Worm (Caenorhabditis elegans) whole organism, young adult: ENCODE measurements around the gene F31E3.12.

Source experiments
- D2030.7 ChIP-seq: fragments of 200-800 bp; sonication (Bioruptor generic); IDR thresholded peaks from 2 replicates; pipeline ENCODE4 v1.3.6; 2022; ENCODE audit warnings: missing genetic modification reagents, missing genetic modification characterization, missing compliant biosample characterization
- F33H1.4 ChIP-seq: fragments of 200-800 bp; sonication (Bioruptor generic); IDR thresholded peaks from 2 replicates; pipeline ENCODE4 v1.3.6; 2022; ENCODE audit warnings: missing genetic modification reagents, missing genetic modification characterization, missing compliant biosample characterization
- K12H6.12 ChIP-seq: fragments of 200-800 bp; sonication (Bioruptor generic); optimal IDR thresholded peaks from 2 replicates; lab custom pipeline; 2018; ENCODE audit warnings: mild to moderate bottlenecking, missing genetic modification characterization, missing compliant biosample characterization
- T07F8.4 ChIP-seq: sonication (generic microtip); optimal IDR thresholded peaks from 2 replicates; lab custom pipeline; 2016; ENCODE audit warnings: mild to moderate bottlenecking, missing genetic modification characterization, moderate library complexity, missing compliant biosample characterization
- Y56A3A.18 ChIP-seq: fragments of 200-800 bp; sonication (Bioruptor generic); IDR thresholded peaks from 2 replicates; pipeline ENCODE4 v1.3.6; 2022; ENCODE audit warnings: missing genetic modification reagents, missing genetic modification characterization, missing compliant biosample characterization
- ama-1 ChIP-seq, 3 experiments: fragments of 150-350 bp in 1 of 3; sonication (generic microtip) in 2 of 3; optimal IDR thresholded peaks; 2 replicates each; lab custom pipeline; 2014 to 2018; ENCODE audit warnings: missing biosample characterization in 2 of 3, missing genetic modification characterization in 2 of 3, missing genetic modification reagents in 2 of 3
- attf-6 ChIP-seq: fragments of 200-800 bp; sonication (Bioruptor generic); IDR thresholded peaks from 2 replicates; pipeline ENCODE4 v1.3.6; 2022; ENCODE audit warnings: missing genetic modification reagents, missing genetic modification characterization, missing compliant biosample characterization
- ccch-3 ChIP-seq: fragments of 200-800 bp; sonication (Bioruptor generic); optimal IDR thresholded peaks from 2 replicates; lab custom pipeline; 2018; ENCODE audit warnings: mild to moderate bottlenecking, missing genetic modification characterization, missing compliant biosample characterization
- ceh-27 ChIP-seq: fragments of 200-800 bp; sonication (Bioruptor generic); optimal IDR thresholded peaks from 2 replicates; lab custom pipeline; 2018; ENCODE audit warnings: mild to moderate bottlenecking, missing genetic modification characterization, moderate library complexity, missing compliant biosample characterization
- dox-1 ChIP-seq: fragments of 200-800 bp; sonication (Bioruptor generic); IDR thresholded peaks from 2 replicates; pipeline ENCODE4 v1.3.6; 2022; ENCODE audit warnings: missing genetic modification reagents, missing genetic modification characterization, missing compliant biosample characterization
- dpff-1 ChIP-seq: sonication (generic microtip); optimal IDR thresholded peaks from 2 replicates; lab custom pipeline; 2017; ENCODE audit warnings: mild to moderate bottlenecking, missing genetic modification characterization, missing compliant biosample characterization
- egl-44 ChIP-seq: fragments of 200-800 bp; sonication (Bioruptor generic); IDR thresholded peaks from 2 replicates; pipeline ENCODE4 v1.3.6; 2022; ENCODE audit warnings: missing genetic modification reagents, missing genetic modification characterization, missing compliant biosample characterization
- ekl-4 ChIP-seq: fragments of 200-800 bp; sonication (Bioruptor generic); IDR thresholded peaks from 2 replicates; pipeline ENCODE4 v1.3.6; 2022; ENCODE audit warnings: missing genetic modification reagents, missing genetic modification characterization, missing compliant biosample characterization
- hmg-20 ChIP-seq: fragments of 200-800 bp; sonication (Bioruptor generic); IDR thresholded peaks from 2 replicates; pipeline ENCODE4 v1.3.6; 2022; ENCODE audit warnings: missing genetic modification reagents, missing genetic modification characterization, missing compliant biosample characterization
- lin-40 ChIP-seq: sonication (generic microtip); optimal IDR thresholded peaks from 2 replicates; lab custom pipeline; 2016; ENCODE audit warnings: missing genetic modification characterization, mild to moderate bottlenecking, missing compliant biosample characterization, missing genotype, missing genetic modification reagents
- lsl-1 ChIP-seq: fragments of 200-800 bp; sonication (Bioruptor generic); optimal IDR thresholded peaks from 2 replicates; lab custom pipeline; 2018; ENCODE audit warnings: mild to moderate bottlenecking, missing genetic modification characterization, moderate library complexity, missing compliant biosample characterization
- madf-3 ChIP-seq: fragments of 200-800 bp; sonication (Bioruptor generic); IDR thresholded peaks from 2 replicates; pipeline ENCODE4 v1.3.6; 2022; ENCODE audit warnings: missing genetic modification reagents, missing genetic modification characterization, missing compliant biosample characterization
- madf-6 ChIP-seq: fragments of 200-800 bp; sonication (Bioruptor generic); IDR thresholded peaks from 2 replicates; pipeline ENCODE4 v1.3.6; 2022; ENCODE audit warnings: missing genetic modification reagents, missing genetic modification characterization, missing compliant biosample characterization
- mcd-1 ChIP-seq: fragments of 200-800 bp; sonication (Bioruptor generic); IDR thresholded peaks from 2 replicates; pipeline ENCODE4 v1.3.6; 2022; ENCODE audit warnings: missing genetic modification reagents, missing genetic modification characterization, missing compliant biosample characterization
- nfyb-1 ChIP-seq: fragments of 200-800 bp; sonication (Bioruptor generic); IDR thresholded peaks from 2 replicates; pipeline ENCODE4 v1.3.6; 2022; ENCODE audit warnings: missing genetic modification reagents, missing genetic modification characterization, missing compliant biosample characterization
- nhr-80 ChIP-seq: sonication (generic microtip); optimal IDR thresholded peaks from 2 replicates; lab custom pipeline; 2016; ENCODE audit warnings: missing genetic modification characterization, missing compliant biosample characterization
- sdz-38 ChIP-seq: sonication (generic microtip); optimal IDR thresholded peaks from 2 replicates; lab custom pipeline; 2016; ENCODE audit warnings: missing genotype, missing genetic modification characterization, missing compliant biosample characterization
- somi-1 ChIP-seq: fragments of 200-800 bp; sonication (Bioruptor generic); optimal IDR thresholded peaks from 2 replicates; lab custom pipeline; 2018; ENCODE audit warnings: mild to moderate bottlenecking, missing genetic modification characterization, missing compliant biosample characterization
- tbp1 ChIP-seq: fragments of 200-800 bp; sonication (Bioruptor generic); optimal IDR thresholded peaks from 2 replicates; lab custom pipeline; 2018; ENCODE audit warnings: mild to moderate bottlenecking, missing genetic modification characterization, missing compliant biosample characterization
- unc-130 ChIP-seq: sonication (generic microtip); optimal IDR thresholded peaks from 2 replicates; lab custom pipeline; 2016; ENCODE audit warnings: missing genetic modification reagents, missing genetic modification characterization, missing compliant biosample characterization
- unc-62 ChIP-seq: fragments of 150-350 bp; optimal IDR thresholded peaks from 2 replicates; lab custom pipeline; 2014; ENCODE audit warnings: missing biosample characterization, missing genetic modification reagents, missing genetic modification characterization
- zfh-2 ChIP-seq: fragments of 200-800 bp; sonication (Bioruptor generic); conservative IDR thresholded peaks from 2 replicates; pipeline ENCODE4 v1.3.6; 2022; ENCODE audit warnings: missing genetic modification reagents, missing genetic modification characterization, missing compliant biosample characterization
- ztf-26 ChIP-seq: sonication (generic microtip); optimal IDR thresholded peaks from 2 replicates; lab custom pipeline; 2017; ENCODE audit warnings: missing genetic modification characterization, missing compliant biosample characterization
- ztf-28 ChIP-seq: fragments of 200-800 bp; sonication (Bioruptor generic); IDR thresholded peaks from 2 replicates; pipeline ENCODE4 v1.3.6; 2022; ENCODE audit warnings: missing genetic modification reagents, missing genetic modification characterization, missing compliant biosample characterization
- ztf-6 ChIP-seq: fragments of 200-800 bp; sonication (Bioruptor generic); IDR thresholded peaks from 2 replicates; pipeline ENCODE4 v1.3.6; 2022; ENCODE audit warnings: missing genetic modification reagents, missing genetic modification characterization, missing compliant biosample characterization

F31E3.12 gene

DNA sequence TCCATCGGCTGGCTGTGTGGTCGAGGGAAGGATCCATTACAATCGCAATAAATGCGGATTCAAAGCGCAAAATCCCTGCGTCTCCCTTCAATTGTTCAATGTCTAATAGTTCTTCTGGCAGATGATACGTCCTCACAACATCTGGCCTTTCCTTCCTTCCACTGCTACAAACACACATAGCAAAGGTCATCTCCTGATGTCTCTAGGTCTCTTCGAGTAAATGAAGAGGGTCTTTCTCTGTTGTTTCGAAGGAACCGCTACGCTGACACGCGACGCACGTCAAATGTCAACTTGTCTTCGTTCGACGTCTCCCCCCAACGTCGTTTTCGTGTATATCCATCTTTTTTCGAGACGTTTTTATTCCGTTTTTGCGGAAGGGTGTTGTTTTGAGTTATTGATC, 9.7 kb downstream of the F31E3.12 start:
- TF ChIP-seq ccch-3 (GFP tag; lab: Kevin White, UChicago) (no peak), zfh-2 (GFP tag; lab: Robert Waterston, UW) (no peak), somi-1 (GFP tag; lab: Kevin White, UChicago) (peak; percentile 35), unc-62 (GFP tag; lab: Kevin White, UChicago) (peak; percentile 97), ama-1 (optimal IDR thresholded peaks at IDR 0.05; lab: Kevin White, UChicago) (no peak), ama-1 (GFP tag; optimal IDR thresholded peaks at IDR 0.05; lab: Kevin White, UChicago) (no peak), lin-40 (tag; lab: Kevin White, UChicago) (peak; percentile 25), K12H6.12 (tag; lab: Kevin White, UChicago) (peak; percentile 15), ztf-26 (tag; lab: Kevin White, UChicago) (peak; percentile 28), Y56A3A.18 (GFP tag; lab: Robert Waterston, UW) (no peak), ceh-27 (GFP tag; lab: Kevin White, UChicago) (peak; percentile 48), madf-3 (GFP tag; lab: Robert Waterston, UW) (peak; percentile 79; the same call in 1 of the 2 replicates), attf-6 (no peak), dox-1 (GFP tag; lab: Robert Waterston, UW) (peak; percentile 35; the same call in 1 of the 2 replicates), lsl-1 (no peak), ekl-4 (GFP tag; lab: Robert Waterston, UW) (0 out of 2 replicates have a peak, but pooled peaks have one; percentile 45), ztf-6 (GFP tag; lab: Robert Waterston, UW) (no peak), nhr-80 (tag; lab: Kevin White, UChicago) (no peak)

DNA sequence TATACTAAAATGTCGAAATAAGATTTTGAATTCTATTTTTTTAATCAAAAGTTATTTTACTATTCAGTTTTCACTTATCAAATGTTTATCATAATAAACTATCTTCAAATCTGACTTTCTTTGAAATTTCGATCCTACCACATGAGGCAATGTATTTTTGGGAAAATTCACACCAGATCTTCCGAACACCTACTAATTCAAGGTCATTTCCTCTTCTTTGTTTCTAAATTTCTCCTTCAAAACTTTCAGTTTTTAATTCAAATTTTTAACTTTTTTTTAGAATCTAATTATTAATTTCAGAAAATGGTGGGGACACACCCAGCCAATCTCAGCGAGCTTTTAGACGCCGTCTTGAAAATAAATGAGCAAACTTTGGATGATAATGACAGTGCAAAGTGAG, 10.4 kb downstream of the F31E3.12 start, which contains the start of gene ceh-20:
TSS of gene ceh-20 (plus strand) at position 301 of the 400 bp plus-strand sequence.
- TF ChIP-seq unc-130 (no peak), ztf-28 (GFP tag; lab: Robert Waterston, UW) (no peak), zfh-2 (GFP tag; lab: Robert Waterston, UW) (no peak), lsl-1 (no peak), sdz-38 (no peak), dpff-1 (tag; lab: Kevin White, UChicago) (no peak), tbp1 (GFP tag; lab: Kevin White, UChicago) (no peak), egl-44 (GFP tag; lab: Robert Waterston, UW) (no peak)

DNA sequence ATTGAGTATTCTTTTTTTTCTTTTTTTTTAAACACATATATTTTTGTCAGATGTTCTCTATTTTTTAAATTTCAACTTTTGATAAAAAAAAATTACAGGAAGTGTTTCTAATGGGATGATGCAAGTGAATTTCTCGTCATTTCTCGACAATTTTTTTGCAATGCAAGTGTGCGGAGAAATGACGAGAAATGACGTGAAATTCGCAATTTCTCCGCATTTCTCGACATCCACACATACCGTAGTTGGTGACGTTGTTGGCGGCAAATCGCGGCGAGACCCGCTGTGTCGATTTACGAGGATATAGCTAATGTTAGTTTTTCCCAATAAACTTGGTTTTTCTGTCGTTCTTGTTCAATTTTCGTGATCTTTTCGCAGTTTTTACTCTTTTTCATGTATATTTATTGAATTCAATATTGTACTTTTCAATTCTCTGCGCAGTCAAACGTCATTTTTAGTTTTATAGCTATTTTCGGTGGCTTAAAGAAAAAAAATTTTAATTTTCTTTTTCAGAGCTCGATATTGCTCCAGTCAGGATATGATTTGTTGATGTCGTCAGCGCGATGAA, 12.9 kb downstream of the F31E3.12 start, which contains the start of gene F31E3.6:
TSS of gene F31E3.6 (plus strand) at position 93 of the 565 bp plus-strand sequence.
- TF ChIP-seq F33H1.4 (GFP tag; lab: Robert Waterston, UW) (peak; percentile 96), nfyb-1 (GFP tag; lab: Robert Waterston, UW) (peak; percentile 37; the same call in 1 of the 2 replicates), dox-1 (GFP tag; lab: Robert Waterston, UW) (peak; percentile 59; the same call in 1 of the 2 replicates), lsl-1 (peak; percentile 35), mcd-1 (GFP tag; lab: Robert Waterston, UW) (peak; percentile 68), D2030.7 (GFP tag; lab: Robert Waterston, UW) (peak; percentile 51; the same call in 1 of the 2 replicates)

DNA sequence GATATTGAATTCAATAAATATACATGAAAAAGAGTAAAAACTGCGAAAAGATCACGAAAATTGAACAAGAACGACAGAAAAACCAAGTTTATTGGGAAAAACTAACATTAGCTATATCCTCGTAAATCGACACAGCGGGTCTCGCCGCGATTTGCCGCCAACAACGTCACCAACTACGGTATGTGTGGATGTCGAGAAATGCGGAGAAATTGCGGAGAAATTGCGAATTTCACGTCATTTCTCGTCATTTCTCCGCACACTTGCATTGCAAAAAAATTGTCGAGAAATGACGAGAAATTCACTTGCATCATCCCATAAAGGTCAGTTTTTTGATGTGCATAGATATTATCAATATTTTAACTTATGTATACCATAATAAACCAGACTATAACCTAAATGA, 15.9 kb downstream of the F31E3.12 start:
- TF ChIP-seq F33H1.4 (GFP tag; lab: Robert Waterston, UW) = peak; percentile 96
- peak; percentile 52; the same call in 1 of the 2 replicates for TF ChIP-seq D2030.7 (GFP tag; lab: Robert Waterston, UW)
- peak; percentile 40; the same call in 1 of the 2 replicates for TF ChIP-seq madf-6
- TF ChIP-seq mcd-1 (GFP tag; lab: Robert Waterston, UW) = peak; percentile 47
- TF ChIP-seq dox-1 (GFP tag; lab: Robert Waterston, UW) = peak; percentile 46; the same call in 1 of the 2 replicates
- TF ChIP-seq, all 124 proteins: peak for 5; not testable (repeated sequence) for 119

DNA sequence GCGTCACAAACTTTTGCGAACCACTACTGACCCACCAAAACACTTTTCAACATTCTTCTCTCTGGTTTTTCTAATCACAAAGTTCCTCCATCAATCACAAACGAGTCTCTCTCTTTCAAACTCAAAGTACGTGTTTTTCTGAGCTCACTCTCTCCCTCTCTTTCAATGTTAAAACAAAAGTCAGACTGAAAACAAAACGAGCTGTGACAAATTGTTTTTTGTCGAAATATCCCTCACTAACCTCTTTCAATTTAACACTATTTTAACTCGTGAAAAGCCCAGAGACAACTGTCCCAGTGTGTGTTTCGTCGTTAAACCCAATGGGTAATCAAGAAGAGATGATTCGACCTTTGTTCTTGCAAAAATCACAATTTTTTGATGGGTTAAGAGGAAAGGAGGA, 18.9 kb downstream of the F31E3.12 start:
- TF ChIP-seq T07F8.4 (tag; lab: Kevin White, UChicago) = no peak
- no peak for TF ChIP-seq hmg-20 (GFP tag; lab: Robert Waterston, UW)
- TF ChIP-seq tbp1 (GFP tag; lab: Kevin White, UChicago) = no peak
- TF ChIP-seq F33H1.4 (GFP tag; lab: Robert Waterston, UW) = no peak
- TF ChIP-seq K12H6.12 (tag; lab: Kevin White, UChicago) = peak; percentile 44
- TF ChIP-seq nhr-80 (tag; lab: Kevin White, UChicago) = peak; percentile 29
